Worm (Caenorhabditis elegans) whole organism, mixed stage, embryonic: ENCODE results near the gene drd-50.

Experiments used
- M03D4.4 ChIP-seq: sonication (generic microtip); optimal IDR thresholded peaks from 2 replicates; lab custom pipeline; 2017; ENCODE audit warnings: mild to moderate bottlenecking, missing genetic modification characterization, missing compliant biosample characterization
- bed-3 ChIP-seq: fragments of 200-800 bp; sonication (Bioruptor generic); optimal IDR thresholded peaks from 3 replicates; lab custom pipeline; 2018; ENCODE audit warnings: mild to moderate bottlenecking, missing genetic modification characterization, moderate library complexity, missing compliant biosample characterization
- blmp-1 ChIP-seq: fragments of 150-350 bp; optimal IDR thresholded peaks from 2 replicates; lab custom pipeline; 2014; ENCODE audit warnings: missing biosample characterization, missing genetic modification characterization
- ceh-39 ChIP-seq: fragments of 150-350 bp; optimal IDR thresholded peaks from 2 replicates; lab custom pipeline; 2014; ENCODE audit warnings: missing biosample characterization, missing genetic modification characterization
- ceh-43 ChIP-seq: fragments of 200-800 bp; sonication (Bioruptor generic); optimal IDR thresholded peaks from 2 replicates; lab custom pipeline; 2018; ENCODE audit warnings: mild to moderate bottlenecking, missing genetic modification characterization, moderate library complexity, missing compliant biosample characterization
- ceh-83 ChIP-seq: fragments of 200-800 bp; sonication (Bioruptor generic); optimal IDR thresholded peaks from 2 replicates; lab custom pipeline; 2018; ENCODE audit warnings: mild to moderate bottlenecking, missing genetic modification characterization, missing compliant biosample characterization
- ces-1 ChIP-seq: fragments of 150-350 bp; optimal IDR thresholded peaks from 2 replicates; lab custom pipeline; 2014; ENCODE audit warnings: missing biosample characterization, missing genetic modification reagents, missing genetic modification characterization
- cnd-1 ChIP-seq: fragments of 200-800 bp; sonication (Bioruptor generic); optimal IDR thresholded peaks from 2 replicates; lab custom pipeline; 2018; ENCODE audit warnings: mild to moderate bottlenecking, missing genetic modification characterization, missing compliant biosample characterization
- drap-1 ChIP-seq: fragments of 200-800 bp; sonication (Bioruptor generic); optimal IDR thresholded peaks from 3 replicates; lab custom pipeline; 2018; ENCODE audit warnings: mild to moderate bottlenecking, missing genetic modification characterization, missing compliant biosample characterization
- elt-1 ChIP-seq: sonication (generic microtip); optimal IDR thresholded peaks from 2 replicates; lab custom pipeline; 2017; ENCODE audit warnings: missing genetic modification characterization, mild to moderate bottlenecking, missing compliant biosample characterization, antibody characterized with exemption, moderate library complexity, borderline replicate concordance; ENCODE audit not compliant: insufficient read depth
- flh-1 ChIP-seq: fragments of 200-800 bp; sonication (Bioruptor generic); optimal IDR thresholded peaks from 2 replicates; lab custom pipeline; 2018; ENCODE audit warnings: mild to moderate bottlenecking, missing genetic modification characterization, moderate library complexity, missing compliant biosample characterization
- ham-2 ChIP-seq: fragments of 200-800 bp; sonication (Bioruptor generic); optimal IDR thresholded peaks from 2 replicates; lab custom pipeline; 2018; ENCODE audit warnings: mild to moderate bottlenecking, missing genetic modification characterization, missing compliant biosample characterization
- hlh-1 ChIP-seq: fragments of 150-350 bp; optimal IDR thresholded peaks from 2 replicates; lab custom pipeline; 2014; ENCODE audit warnings: missing biosample characterization, missing genetic modification reagents, missing genetic modification characterization
- lin-13 ChIP-seq: fragments of 150-350 bp; optimal IDR thresholded peaks from 2 replicates; lab custom pipeline; 2014; ENCODE audit warnings: missing biosample characterization, missing genetic modification characterization
- lin-32 ChIP-seq: fragments of 200-800 bp; sonication (Bioruptor generic); optimal IDR thresholded peaks from 2 replicates; lab custom pipeline; 2018; ENCODE audit warnings: mild to moderate bottlenecking, missing genetic modification characterization, missing compliant biosample characterization
- lsy-2 ChIP-seq: fragments of 150-350 bp; optimal IDR thresholded peaks from 2 replicates; lab custom pipeline; 2014; ENCODE audit warnings: missing biosample characterization, missing genetic modification characterization
- mep-1 ChIP-seq: fragments of 150-350 bp; optimal IDR thresholded peaks from 2 replicates; lab custom pipeline; 2017; ENCODE audit warnings: missing biosample characterization, missing genetic modification reagents, missing genetic modification characterization, inconsistent platforms
- mls-2 ChIP-seq: sonication (generic microtip); optimal IDR thresholded peaks from 2 replicates; lab custom pipeline; 2016; ENCODE audit warnings: mild to moderate bottlenecking, missing genetic modification characterization, moderate library complexity, missing compliant biosample characterization
- nhr-2 ChIP-seq: fragments of 150-350 bp; optimal IDR thresholded peaks from 2 replicates; lab custom pipeline; 2014; ENCODE audit warnings: missing biosample characterization, missing genetic modification characterization
- nhr-237 ChIP-seq: fragments of 150-350 bp; optimal IDR thresholded peaks from 2 replicates; lab custom pipeline; 2014; ENCODE audit warnings: missing biosample characterization, missing genetic modification characterization
- nhr-28 ChIP-seq: fragments of 150-350 bp; optimal IDR thresholded peaks from 2 replicates; lab custom pipeline; 2014; ENCODE audit warnings: missing biosample characterization, missing genetic modification characterization
- nhr-76 ChIP-seq: sonication (generic microtip); optimal IDR thresholded peaks from 2 replicates; lab custom pipeline; 2017; ENCODE audit warnings: missing biosample characterization, missing genetic modification characterization
- pha-4 ChIP-seq: fragments of 150-350 bp; optimal IDR thresholded peaks from 2 replicates; lab custom pipeline; 2018; ENCODE audit warnings: missing biosample characterization, missing genetic modification reagents, missing genetic modification characterization
- sem-2 ChIP-seq: fragments of 200-800 bp; sonication (Bioruptor generic); optimal IDR thresholded peaks from 2 replicates; lab custom pipeline; 2018; ENCODE audit warnings: mild to moderate bottlenecking, missing genetic modification characterization, missing compliant biosample characterization
- snpc-4 ChIP-seq: fragments of 150-350 bp; optimal IDR thresholded peaks from 2 replicates; lab custom pipeline; 2014; ENCODE audit warnings: missing biosample characterization, missing genetic modification characterization
- sptf-1 ChIP-seq: sonication (generic microtip); optimal IDR thresholded peaks from 2 replicates; lab custom pipeline; 2017; ENCODE audit warnings: mild to moderate bottlenecking, missing genetic modification characterization, moderate library complexity, missing compliant biosample characterization
- tbx-8 ChIP-seq: fragments of 200-800 bp; sonication (Bioruptor generic); optimal IDR thresholded peaks from 2 replicates; lab custom pipeline; 2018; ENCODE audit warnings: mild to moderate bottlenecking, missing genetic modification characterization, moderate library complexity, missing compliant biosample characterization
- unc-120 ChIP-seq: sonication (generic microtip); optimal IDR thresholded peaks from 2 replicates; lab custom pipeline; 2017; ENCODE audit warnings: missing genetic modification characterization, missing compliant biosample characterization; ENCODE audit not compliant: poor library complexity, severe bottlenecking
- unc-62 ChIP-seq: fragments of 150-350 bp; optimal IDR thresholded peaks from 2 replicates; lab custom pipeline; 2014; ENCODE audit warnings: missing biosample characterization, missing genetic modification reagents, missing genetic modification characterization
- ztf-11 ChIP-seq: fragments of 150-350 bp; optimal IDR thresholded peaks from 2 replicates; lab custom pipeline; 2014; ENCODE audit warnings: missing biosample characterization, missing genetic modification characterization

Gene drd-50

ce11 chrIV:4117432-4117831 is at the start of gene drd-50:
drd-50 (plus strand) TSS chrIV:4117732.
- TF ChIP-seq ztf-11 (tag; lab: Kevin White, UChicago): no peak
- no peak for TF ChIP-seq mls-2 (tag; lab: Kevin White, UChicago)
- no peak for TF ChIP-seq hlh-1
- TF ChIP-seq tbx-8 (GFP tag; lab: Kevin White, UChicago): no peak
- no peak for TF ChIP-seq lin-32
- no peak for TF ChIP-seq nhr-28 (tag; lab: Kevin White, UChicago)
- TF ChIP-seq cnd-1 (tag; lab: Kevin White, UChicago): no peak
- no peak for TF ChIP-seq lin-13 (tag; lab: Kevin White, UChicago)
- no peak for TF ChIP-seq nhr-237 (tag; lab: Kevin White, UChicago)
- no peak for TF ChIP-seq lsy-2
- no peak for TF ChIP-seq flh-1 (GFP tag; lab: Kevin White, UChicago)
- no peak for TF ChIP-seq ceh-83 (GFP tag; lab: Kevin White, UChicago)
- no peak for TF ChIP-seq nhr-76 (tag; lab: Kevin White, UChicago)
- no peak for TF ChIP-seq sem-2
- TF ChIP-seq bed-3: no peak
- TF ChIP-seq elt-1 (tag; lab: Kevin White, UChicago): no peak
- no peak for TF ChIP-seq nhr-2 (tag; lab: Kevin White, UChicago)
- TF ChIP-seq ces-1 (GFP tag; lab: Kevin White, UChicago): no peak

DNA sequence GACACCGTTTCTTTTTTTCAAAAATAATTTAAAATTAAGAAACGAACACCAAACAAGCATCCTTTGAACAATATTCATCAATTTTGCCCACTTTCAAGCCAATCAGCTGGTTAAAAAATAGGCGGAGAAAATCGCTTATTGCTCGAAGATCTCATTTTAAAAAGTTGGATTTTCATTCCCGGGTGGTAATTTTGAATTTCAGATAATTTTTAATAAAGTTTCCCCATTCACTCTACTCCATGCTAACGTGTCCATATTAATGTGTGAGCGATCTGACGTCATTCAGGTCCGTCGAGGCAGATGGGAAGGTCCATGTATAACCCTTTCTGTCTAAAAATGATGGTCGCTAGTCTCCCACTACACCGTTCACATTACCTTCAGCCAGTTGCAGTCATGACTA is 49.1 kb upstream of the drd-50 start, which contains the start of gene fbxb-55:
TSS of gene fbxb-55 (plus strand) at position 301 of the 400 bp plus-strand sequence.
- TF ChIP-seq flh-1 (GFP tag; lab: Kevin White, UChicago) (no peak), unc-62 (GFP tag; lab: Kevin White, UChicago) (no peak), sptf-1 (no peak), hlh-1 (no peak), drap-1 (no peak), mls-2 (tag; lab: Kevin White, UChicago) (no peak)

- TF ChIP-seq nhr-2 (tag; lab: Kevin White, UChicago) (peak; percentile 5), hlh-1 (no peak), mep-1 (tag; lab: Kevin White, UChicago) (peak; percentile 12), ceh-39 (tag; lab: Kevin White, UChicago) (peak; percentile 15), mls-2 (tag; lab: Kevin White, UChicago) (peak; percentile 19), ham-2 (no peak), ceh-83 (GFP tag; lab: Kevin White, UChicago) (peak; percentile 43), sptf-1 (peak; percentile 30)
- TF ChIP-seq, all 35 proteins: peak for 6
Measured at ce11 chrIV:4070810-4071209, 46.7 kb upstream of the drd-50 start.

DNA sequence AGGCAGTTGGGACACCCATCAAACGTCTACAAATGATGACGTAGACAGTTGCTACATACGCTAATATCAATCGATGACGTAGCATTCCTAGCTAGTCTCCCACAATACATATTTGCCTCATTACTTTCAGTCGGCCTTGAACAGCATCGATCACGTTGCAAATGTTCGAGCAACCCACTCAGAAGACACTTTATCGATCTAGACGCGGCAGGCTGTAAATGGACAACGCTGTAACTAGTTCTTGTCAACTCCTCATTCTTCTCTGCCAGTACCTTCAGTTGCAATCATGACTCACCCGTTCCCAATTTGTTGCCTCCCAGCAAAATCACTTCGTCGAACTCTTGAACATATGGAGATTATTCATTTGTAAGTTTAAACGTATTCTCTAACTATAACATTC is 45.5 kb upstream of the drd-50 start, which contains the start of gene pqn-75:
TSS of gene pqn-75 (plus strand) at position 301 of the 400 bp plus-strand sequence.
- TF ChIP-seq ces-1 (GFP tag; lab: Kevin White, UChicago) (no peak), sptf-1 (no peak), cnd-1 (tag; lab: Kevin White, UChicago) (no peak), drap-1 (no peak), tbx-8 (GFP tag; lab: Kevin White, UChicago) (no peak), nhr-28 (tag; lab: Kevin White, UChicago) (no peak), snpc-4 (tag; lab: Kevin White, UChicago) (no peak), nhr-237 (tag; lab: Kevin White, UChicago) (no peak), sem-2 (no peak), unc-120 (tag; lab: Kevin White, UChicago) (no peak), unc-62 (GFP tag; lab: Kevin White, UChicago) (no peak), mls-2 (tag; lab: Kevin White, UChicago) (no peak), lin-13 (tag; lab: Kevin White, UChicago) (no peak), ceh-39 (tag; lab: Kevin White, UChicago) (no peak), nhr-76 (tag; lab: Kevin White, UChicago) (no peak), flh-1 (GFP tag; lab: Kevin White, UChicago) (no peak), mep-1 (tag; lab: Kevin White, UChicago) (no peak), hlh-1 (no peak), lsy-2 (no peak)

- no peak for TF ChIP-seq sptf-1
- TF ChIP-seq M03D4.4 (tag; lab: Kevin White, UChicago): no peak
- no peak for TF ChIP-seq hlh-1
- TF ChIP-seq ztf-11 (tag; lab: Kevin White, UChicago): no peak
- TF ChIP-seq mls-2 (tag; lab: Kevin White, UChicago): no peak
- TF ChIP-seq sem-2: no peak
- TF ChIP-seq ceh-43 (GFP tag; lab: Kevin White, UChicago): no peak
- no peak for TF ChIP-seq ceh-83 (GFP tag; lab: Kevin White, UChicago)
- no peak for TF ChIP-seq elt-1 (tag; lab: Kevin White, UChicago)
- TF ChIP-seq nhr-76 (tag; lab: Kevin White, UChicago): no peak
- no peak for TF ChIP-seq ces-1 (GFP tag; lab: Kevin White, UChicago)
- no peak for TF ChIP-seq ham-2
- TF ChIP-seq flh-1 (GFP tag; lab: Kevin White, UChicago): no peak
- no peak for TF ChIP-seq blmp-1 (tag; lab: Kevin White, UChicago)
- TF ChIP-seq nhr-28 (tag; lab: Kevin White, UChicago): no peak
- no peak for TF ChIP-seq nhr-2 (tag; lab: Kevin White, UChicago)
- no peak for TF ChIP-seq bed-3
- no peak for TF ChIP-seq pha-4 (tag; lab: Kevin White, UChicago)
- no peak for TF ChIP-seq unc-120 (tag; lab: Kevin White, UChicago)
- TF ChIP-seq, all 35 proteins: peak for 0
Measured at ce11 chrIV:4074610-4075009, 42.9 kb upstream of the drd-50 start, which contains the start of gene W03D2.9. W03D2.9 (minus strand) TSS chrIV:4074710.
